Fruit fly (Drosophila melanogaster): ENCODE measurements around the gene Cp19.
A peak's percentile ranks its signal among the peaks of the same experiment; 100 is the strongest.

Gene Cp19

DNA sequence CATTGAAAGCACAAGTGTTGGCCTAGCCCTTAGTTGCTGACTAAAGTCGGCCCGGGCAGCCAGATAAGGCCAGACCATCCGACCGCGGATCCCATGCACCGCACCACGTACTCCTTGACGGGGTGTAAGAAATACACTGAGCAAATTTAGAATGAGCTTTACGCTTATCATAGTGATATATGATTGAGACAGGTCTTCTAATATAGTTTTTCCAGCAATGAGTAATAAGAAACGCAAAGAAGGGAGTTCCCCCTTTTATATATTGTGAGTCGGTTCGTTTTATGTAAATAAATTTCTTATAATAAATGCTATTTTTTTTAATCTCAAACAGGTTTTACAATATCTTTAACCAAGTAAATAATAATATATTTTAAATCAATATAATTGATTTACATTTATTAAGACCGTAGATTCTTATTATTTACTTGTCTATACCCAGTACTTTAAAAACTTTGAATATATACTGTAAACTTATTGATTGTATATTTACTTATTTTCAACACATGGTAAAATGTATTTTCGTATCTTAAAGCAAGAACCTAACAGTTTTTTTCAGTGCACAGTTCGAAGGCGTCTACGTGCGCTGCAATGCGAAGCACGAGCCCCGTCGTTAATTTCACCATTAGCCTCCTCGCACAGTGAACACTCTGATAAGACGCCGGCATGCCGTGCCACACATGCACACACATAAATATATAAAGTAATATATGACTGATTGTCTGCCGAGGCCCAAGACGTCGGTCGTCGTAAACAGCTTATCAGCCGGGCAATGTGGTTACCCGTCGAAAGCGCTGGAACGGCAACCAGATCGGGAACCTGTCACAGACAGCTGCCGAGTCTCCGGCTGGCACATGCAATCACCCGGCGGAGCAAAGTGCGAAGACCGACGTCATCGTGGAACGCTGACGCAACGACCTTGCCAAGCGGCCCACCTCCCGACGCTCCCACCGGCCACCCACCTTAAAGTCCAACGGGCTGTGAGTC is 37.5 kb upstream of the Cp19 start (continued):
- TF ChIP-seq grau (tag; optimal IDR thresholded peaks at IDR 0.05), result peak; percentile 77
- peak; percentile 11; the same call in 1 of the 2 replicates for TF ChIP-seq klu (GFP tag; IDR thresholded peaks at IDR 0.05)
- no peak; the same call in 2 of the 3 replicates for TF ChIP-seq croc (GFP tag; conservative IDR thresholded peaks at IDR 0.05)
- TF ChIP-seq CG14014 (GFP tag; IDR thresholded peaks at IDR 0.05), result peak; percentile 43; the same call in 1 of the 2 replicates
- TF ChIP-seq CG15479 (GFP tag; optimal IDR thresholded peaks at IDR 0.05), result no peak
- peak; percentile 34 for TF ChIP-seq HHEX (GFP tag; optimal IDR thresholded peaks at IDR 0.05)
- 0 out of 2 replicates have a peak, but pooled peaks have one; percentile 21 for TF ChIP-seq ranshi (GFP tag; IDR thresholded peaks at IDR 0.05)
- peak; percentile 18 for TF ChIP-seq Dek (tag; optimal IDR thresholded peaks at IDR 0.05)
- TF ChIP-seq CG10979 (tag; optimal IDR thresholded peaks at IDR 0.05), result peak; percentile 60
- no peak for TF ChIP-seq tx (GFP tag; optimal IDR thresholded peaks at IDR 0.05)
- TF ChIP-seq CG7556 (GFP tag; optimal IDR thresholded peaks at IDR 0.05), result peak; percentile 85
- peak; percentile 11; the same call in 1 of the 2 replicates for TF ChIP-seq Rfx (GFP tag; IDR thresholded peaks at IDR 0.05)
- 0 out of 3 replicates have a peak, but pooled peaks have one; percentile 31 for TF ChIP-seq otp (GFP tag; IDR thresholded peaks at IDR 0.05)
- TF ChIP-seq CG15269 (tag; optimal IDR thresholded peaks at IDR 0.05), result peak; percentile 53
- TF ChIP-seq CG8388 (GFP tag; optimal IDR thresholded peaks at IDR 0.05), result peak; percentile 31
- no peak for TF ChIP-seq CG2875 (GFP tag; optimal IDR thresholded peaks at IDR 0.05)
- peak; percentile 33 for TF ChIP-seq CG17829 (tag; optimal IDR thresholded peaks at IDR 0.05)
- peak; percentile 46; the same call in 1 of the 2 replicates for TF ChIP-seq Ptx1 (GFP tag; IDR thresholded peaks at IDR 0.05)
- peak; percentile 42 for TF ChIP-seq Xbp1 (GFP tag; optimal IDR thresholded peaks at IDR 0.05)
- peak; percentile 55 for TF ChIP-seq Six4 (GFP tag; optimal IDR thresholded peaks at IDR 0.05)
- peak; percentile 41 for TF ChIP-seq ind (GFP tag; optimal IDR thresholded peaks at IDR 0.05)
- TF ChIP-seq GATAe (GFP tag; conservative IDR thresholded peaks at IDR 0.05), result peak; percentile 45
- peak; percentile 50; the same call in 1 of the 2 replicates for TF ChIP-seq bbx (GFP tag; IDR thresholded peaks at IDR 0.05; ENCODE audit: partially characterized antibody)
- 0 out of 3 replicates have a peak, but pooled peaks have one; percentile 24 for TF ChIP-seq Optix (GFP tag; IDR thresholded peaks at IDR 0.05)
- peak in 1 of 2 experiments; percentile 76 for TF ChIP-seq Hr51 (GFP tag; optimal IDR thresholded peaks at IDR 0.05)
- TF ChIP-seq E2f2 (GFP tag; IDR thresholded peaks at IDR 0.05), result 0 out of 2 replicates have a peak, but pooled peaks have one; percentile 21
- TF ChIP-seq CG18262 (tag; optimal IDR thresholded peaks at IDR 0.05), result peak; percentile 84
- TF ChIP-seq kay (GFP tag; optimal IDR thresholded peaks at IDR 0.05), result peak; percentile 23
- 0 out of 2 replicates have a peak, but pooled peaks have one; percentile 25 for TF ChIP-seq CG10366 (GFP tag; IDR thresholded peaks at IDR 0.05)
- 0 out of 2 replicates have a peak, but pooled peaks have one; percentile 9 for TF ChIP-seq crol (GFP tag; IDR thresholded peaks at IDR 0.05)
- TF ChIP-seq mirr (GFP tag; optimal IDR thresholded peaks at IDR 0.05), result peak; percentile 59
- TF ChIP-seq odd (GFP tag; optimal IDR thresholded peaks at IDR 0.05), result peak; percentile 19
- peak; percentile 30 for TF ChIP-seq org-1 (GFP tag; optimal IDR thresholded peaks at IDR 0.05)
- TF ChIP-seq Chrac-16 (GFP tag; optimal IDR thresholded peaks at IDR 0.05), result peak; percentile 29
- 0 out of 2 replicates have a peak, but pooled peaks have one; percentile 33 for TF ChIP-seq NFAT (GFP tag; IDR thresholded peaks at IDR 0.05)
- no peak for TF ChIP-seq CG18011 (GFP tag; optimal IDR thresholded peaks at IDR 0.05)
- TF ChIP-seq ara (GFP tag; IDR thresholded peaks at IDR 0.05), result no peak; the same call in 1 of the 2 replicates
- TF ChIP-seq Drgx (GFP tag; IDR thresholded peaks at IDR 0.05), result peak; percentile 44
- peak; percentile 91 for TF ChIP-seq Med (GFP tag)
- peak; percentile 66 for TF ChIP-seq CG12391 (tag; optimal IDR thresholded peaks at IDR 0.05)
- TF ChIP-seq dimm (GFP tag; IDR thresholded peaks at IDR 0.05), result no peak
- TF ChIP-seq CG12659 (GFP tag; optimal IDR thresholded peaks at IDR 0.05), result peak; percentile 68
- TF ChIP-seq ci (GFP tag; IDR thresholded peaks at IDR 0.05), result peak; percentile 60; the same call in 2 of the 3 replicates
- TF ChIP-seq Sox100B (GFP tag; optimal IDR thresholded peaks at IDR 0.05), result peak; percentile 67
- TF ChIP-seq tgo (GFP tag; IDR thresholded peaks at IDR 0.05), result peak; percentile 28; the same call in 2 of the 3 replicates
- peak; percentile 64 for TF ChIP-seq Hr3 (GFP tag; optimal IDR thresholded peaks at IDR 0.05)
